Worm (Caenorhabditis elegans): ENCODE data around the gene nhr-228.

DNA sequence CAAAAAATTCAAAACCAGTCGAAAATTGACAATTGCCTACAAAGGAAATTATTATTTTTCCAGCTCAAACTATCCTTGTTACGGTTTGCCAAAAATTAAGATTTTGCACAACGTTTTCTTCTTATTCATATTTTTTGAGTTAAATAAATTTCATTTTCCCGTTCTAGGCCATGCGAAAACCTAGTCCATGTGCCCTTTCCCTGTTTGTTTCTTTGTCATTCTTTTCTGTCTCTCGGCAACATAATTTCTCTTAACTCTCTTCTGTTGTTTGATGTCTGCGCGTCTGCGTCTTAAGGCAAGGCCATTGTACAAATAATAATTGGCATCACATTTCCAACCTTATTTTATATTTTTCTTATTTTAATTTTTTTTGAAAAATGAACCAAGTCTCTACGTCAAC is at the start of gene nhr-228:
- TF ChIP-seq ztf-23 (GFP tag; IDR thresholded peaks at IDR 0.05) = no peak
- no peak for TF ChIP-seq klf-2 (GFP tag; conservative IDR thresholded peaks at IDR 0.05)
- no peak for TF ChIP-seq flt-1 (GFP tag; IDR thresholded peaks at IDR 0.05)
- no peak for TF ChIP-seq T22C8.4 (GFP tag; IDR thresholded peaks at IDR 0.05)
- TF ChIP-seq cog-1 (tag; optimal IDR thresholded peaks at IDR 0.05) = peak; percentile 18

All from whole organism, midembryonic.